Worm (Caenorhabditis elegans) whole organism, L1 larva: ENCODE results near the gene unc-105.

ENCODE experiments used
- C04F5.9 ChIP-seq: sonication (generic microtip); optimal IDR thresholded peaks from 2 replicates; lab custom pipeline; 2016; ENCODE audit warnings: missing genetic modification characterization, missing compliant biosample characterization
- C16A3.4 ChIP-seq: fragments of 150-350 bp; optimal IDR thresholded peaks from 2 replicates; lab custom pipeline; 2014; ENCODE audit warnings: missing biosample characterization, missing genetic modification characterization
- C34B4.2 ChIP-seq: sonication (generic microtip); optimal IDR thresholded peaks from 2 replicates; lab custom pipeline; 2017; ENCODE audit warnings: mild to moderate bottlenecking, missing genetic modification characterization, missing compliant biosample characterization
- F16B12.6 ChIP-seq: fragments of 150-350 bp; optimal IDR thresholded peaks from 2 replicates; lab custom pipeline; 2014; ENCODE audit warnings: missing biosample characterization, missing genetic modification characterization
- Y116A8C.19 ChIP-seq: sonication (generic microtip); optimal IDR thresholded peaks from 2 replicates; lab custom pipeline; 2016; ENCODE audit warnings: missing compliant biosample characterization, missing genetic modification characterization, borderline replicate concordance
- blmp-1 ChIP-seq: fragments of 150-350 bp; optimal IDR thresholded peaks from 2 replicates; lab custom pipeline; 2014; ENCODE audit warnings: missing biosample characterization, missing genetic modification characterization
- ceh-8 ChIP-seq: fragments of 200-800 bp; sonication (Bioruptor generic); optimal IDR thresholded peaks from 2 replicates; lab custom pipeline; 2018; ENCODE audit warnings: mild to moderate bottlenecking, missing genetic modification characterization, moderate library complexity, missing compliant biosample characterization
- ceh-82 ChIP-seq, 3 experiments: fragments of 150-350 bp in 1 of 3; sonication (generic microtip) in 2 of 3; optimal IDR thresholded peaks; 2 replicates each; lab custom pipeline; 2014 to 2017; ENCODE audit warnings: missing biosample characterization in 3 of 3, missing genetic modification characterization in 3 of 3
- dpl-1 ChIP-seq, 3 experiments: fragments of 150-350 bp in 2 of 3; sonication (generic microtip) in 1 of 3; optimal IDR thresholded peaks; 2 replicates each; lab custom pipeline; 2014 to 2017; ENCODE audit warnings: missing biosample characterization in 3 of 3, missing genetic modification characterization in 3 of 3, missing genetic modification reagents in 3 of 3
- dsc-1 ChIP-seq: sonication (generic microtip); optimal IDR thresholded peaks from 2 replicates; lab custom pipeline; 2016; ENCODE audit warnings: mild to moderate bottlenecking, missing genetic modification characterization, missing compliant biosample characterization
- efl-1 ChIP-seq, 4 experiments: fragments of 150-350 bp; optimal IDR thresholded peaks in 3 of 4; peaks in 1 of 4; 1 replicate in 1 of 4; 2 replicates in 3 of 4; lab custom pipeline; 2014; ENCODE audit warnings: missing biosample characterization in 2 of 4, missing genetic modification characterization in 2 of 4, missing genetic modification reagents in 2 of 4
- elt-3 ChIP-seq, 6 experiments: fragments of 150-350 bp in 1 of 6; sonication (generic microtip); optimal IDR thresholded peaks; 2 replicates each; lab custom pipeline; 2017 to 2018; ENCODE audit warnings: missing biosample characterization in 6 of 6, missing genetic modification characterization in 6 of 6, inconsistent platforms in 1 of 6
- fkh-8 ChIP-seq: sonication (generic microtip); optimal IDR thresholded peaks from 2 replicates; lab custom pipeline; 2016; ENCODE audit warnings: mild to moderate bottlenecking, missing genetic modification characterization, missing compliant biosample characterization
- hlh-4 ChIP-seq: sonication (generic microtip); optimal IDR thresholded peaks from 2 replicates; lab custom pipeline; 2016; ENCODE audit warnings: mild to moderate bottlenecking, missing genetic modification characterization, missing compliant biosample characterization
- isw-1 ChIP-seq: fragments of 200-800 bp; sonication (Bioruptor generic); IDR thresholded peaks from 2 replicates; pipeline ENCODE4 v1.3.6; 2022; ENCODE audit warnings: missing genetic modification characterization, missing compliant biosample characterization
- jun-1 ChIP-seq: fragments of 150-350 bp; optimal IDR thresholded peaks from 2 replicates; lab custom pipeline; 2014; ENCODE audit warnings: missing biosample characterization, missing genetic modification reagents, missing genetic modification characterization
- lin-13 ChIP-seq: fragments of 150-350 bp; optimal IDR thresholded peaks from 2 replicates; lab custom pipeline; 2014; ENCODE audit warnings: missing biosample characterization, missing genetic modification reagents, missing genetic modification characterization
- lin-14 ChIP-seq: fragments of 200-800 bp; sonication (Bioruptor generic); optimal IDR thresholded peaks from 2 replicates; lab custom pipeline; 2018; ENCODE audit warnings: mild to moderate bottlenecking, missing genetic modification characterization, moderate library complexity, missing compliant biosample characterization
- lin-15B ChIP-seq: fragments of 150-350 bp; sonication (generic microtip); optimal IDR thresholded peaks from 3 replicates; lab custom pipeline; 2014; ENCODE audit warnings: missing biosample characterization, missing genetic modification characterization
- lin-35 ChIP-seq, 2 experiments: fragments of 150-350 bp; optimal IDR thresholded peaks; 2 replicates each; lab custom pipeline; 2014; ENCODE audit warnings: missing biosample characterization in 2 of 2, missing genetic modification characterization in 2 of 2, missing genetic modification reagents in 2 of 2
- lsy-2 ChIP-seq, 2 experiments: fragments of 150-350 bp; optimal IDR thresholded peaks; 2 replicates each; lab custom pipeline; 2014; ENCODE audit warnings: missing biosample characterization in 2 of 2, missing genetic modification characterization in 2 of 2
- mdl-1 ChIP-seq, 2 experiments: fragments of 150-350 bp; optimal IDR thresholded peaks; 2 replicates each; lab custom pipeline; 2014 to 2017; ENCODE audit warnings: missing biosample characterization in 2 of 2, missing genetic modification characterization in 2 of 2, inconsistent platforms in 1 of 2
- mep-1 ChIP-seq: fragments of 150-350 bp; optimal IDR thresholded peaks from 2 replicates; lab custom pipeline; 2014; ENCODE audit warnings: missing biosample characterization, missing genetic modification characterization
- nhr-12 ChIP-seq: sonication (generic microtip); optimal IDR thresholded peaks from 2 replicates; lab custom pipeline; 2017; ENCODE audit warnings: missing biosample characterization, missing genetic modification characterization
- nhr-19 ChIP-seq: fragments of 200-800 bp; sonication (Bioruptor generic); conservative IDR thresholded peaks from 2 replicates; pipeline ENCODE4 v1.3.6; 2022; ENCODE audit warnings: missing genetic modification characterization, missing compliant biosample characterization
- nhr-20 ChIP-seq: sonication (generic microtip); optimal IDR thresholded peaks from 2 replicates; lab custom pipeline; 2016; ENCODE audit warnings: mild to moderate bottlenecking, missing genetic modification characterization, missing compliant biosample characterization
- nhr-237 ChIP-seq: fragments of 150-350 bp; optimal IDR thresholded peaks from 2 replicates; lab custom pipeline; 2014; ENCODE audit warnings: missing biosample characterization, missing genetic modification characterization
- nhr-47 ChIP-seq: sonication (generic microtip); optimal IDR thresholded peaks from 2 replicates; lab custom pipeline; 2016; ENCODE audit warnings: mild to moderate bottlenecking, missing genetic modification characterization, moderate library complexity, missing compliant biosample characterization
- nhr-71 ChIP-seq: sonication (generic microtip); optimal IDR thresholded peaks from 2 replicates; lab custom pipeline; 2016; ENCODE audit warnings: mild to moderate bottlenecking, missing genetic modification characterization, moderate library complexity, missing compliant biosample characterization
- nhr-76 ChIP-seq: sonication (generic microtip); optimal IDR thresholded peaks from 2 replicates; lab custom pipeline; 2017; ENCODE audit warnings: missing biosample characterization, missing genetic modification characterization
- nhr-84 ChIP-seq: sonication (generic microtip); optimal IDR thresholded peaks from 2 replicates; lab custom pipeline; 2017; ENCODE audit warnings: missing biosample characterization, missing genetic modification characterization
- nhr-85 ChIP-seq: sonication (generic microtip); peaks from one replicate; lab custom pipeline; 2016; ENCODE audit warnings: missing genetic modification characterization, inconsistent platforms, missing compliant biosample characterization
- pqm-1 ChIP-seq: sonication (generic microtip); optimal IDR thresholded peaks from 3 replicates; lab custom pipeline; 2017; ENCODE audit warnings: missing biosample characterization, missing genetic modification characterization
- rnt-1 ChIP-seq: sonication (generic microtip); optimal IDR thresholded peaks from 2 replicates; lab custom pipeline; 2016; ENCODE audit warnings: mild to moderate bottlenecking, missing genetic modification characterization, moderate library complexity, missing compliant biosample characterization
- skn-1 ChIP-seq: fragments of 150-350 bp; optimal IDR thresholded peaks from 2 replicates; lab custom pipeline; 2014; ENCODE audit warnings: missing biosample characterization, missing genetic modification characterization
- snu-23 ChIP-seq: sonication (generic microtip); optimal IDR thresholded peaks from 2 replicates; lab custom pipeline; 2016; ENCODE audit warnings: missing genetic modification characterization, missing compliant biosample characterization
- sox-4 ChIP-seq: sonication (generic microtip); optimal IDR thresholded peaks from 2 replicates; lab custom pipeline; 2016; ENCODE audit warnings: missing genetic modification characterization, missing compliant biosample characterization
- swsn-7 ChIP-seq: sonication (generic microtip); optimal IDR thresholded peaks from 2 replicates; lab custom pipeline; 2016; ENCODE audit warnings: missing genetic modification characterization, missing compliant biosample characterization
- tbx-2 ChIP-seq: sonication (generic microtip); optimal IDR thresholded peaks from 2 replicates; lab custom pipeline; 2016; ENCODE audit warnings: missing genetic modification characterization, missing compliant biosample characterization
- unc-130 ChIP-seq: fragments of 150-350 bp; optimal IDR thresholded peaks from 2 replicates; lab custom pipeline; 2017; ENCODE audit warnings: missing biosample characterization, missing genetic modification characterization, inconsistent platforms
- unc-98 ChIP-seq: fragments of 200-800 bp; sonication (Bioruptor generic); IDR thresholded peaks from 2 replicates; pipeline ENCODE4 v1.3.6; 2022; ENCODE audit warnings: missing genetic modification characterization, missing compliant biosample characterization
- xbp-1 ChIP-seq: sonication (generic microtip); optimal IDR thresholded peaks from 2 replicates; lab custom pipeline; 2016; ENCODE audit warnings: missing genetic modification characterization, missing compliant biosample characterization

Gene unc-105

ce11 chrII:8143278-8143931 is 27.1 kb downstream of the unc-105 start, which contains the start of the genes ints-11 and rpl-10:
Gene ints-11 (minus strand): TSS chrII:8143478.
Gene rpl-10 (plus strand): TSS chrII:8143881.
- peak; percentile 48 for TF ChIP-seq xbp-1 (tag; lab: Kevin White, UChicago)
- TF ChIP-seq nhr-47 (tag; lab: Kevin White, UChicago): peak; percentile 41
- TF ChIP-seq nhr-237 (tag; lab: Kevin White, UChicago): no peak
- TF ChIP-seq hlh-4: no peak
- TF ChIP-seq dsc-1: no peak
- TF ChIP-seq C16A3.4: peak; percentile 59
- peak in 1 of 6 experiments; percentile 33 for TF ChIP-seq elt-3 (tag; optimal IDR thresholded peaks at IDR 0.05; lab: Kevin White, UChicago)
- no peak for TF ChIP-seq fkh-8 (tag; lab: Kevin White, UChicago)
- peak; percentile 89 to 98 for TF ChIP-seq lsy-2 (tag; optimal IDR thresholded peaks at IDR 0.05; lab: Kevin White, UChicago)
- peak; percentile 83 for TF ChIP-seq F16B12.6 (tag; lab: Kevin White, UChicago)
- no peak for TF ChIP-seq lin-14 (GFP tag; lab: Kevin White, UChicago)
- peak; percentile 12 for TF ChIP-seq lin-13 (GFP tag; lab: Kevin White, UChicago)
- TF ChIP-seq nhr-85 (tag; lab: Kevin White, UChicago): peak; percentile 72
- TF ChIP-seq nhr-76 (tag; lab: Kevin White, UChicago): no peak
- no peak for TF ChIP-seq sox-4 (tag; lab: Kevin White, UChicago)
- 0 out of 2 replicates have a peak, but pooled peaks have one; percentile 23 for TF ChIP-seq nhr-19
- peak; percentile 66 for TF ChIP-seq blmp-1 (tag; lab: Kevin White, UChicago)
- TF ChIP-seq dpl-1 (GFP tag; optimal IDR thresholded peaks at IDR 0.05; lab: Kevin White, UChicago): peak; percentile 51 to 74 (median 71)
- peak; percentile 58 for TF ChIP-seq unc-130 (tag; lab: Kevin White, UChicago)
- no peak for TF ChIP-seq nhr-84 (tag; lab: Kevin White, UChicago)
- TF ChIP-seq unc-98 (GFP tag; lab: Robert Waterston, UW): no peak
- no peak for TF ChIP-seq jun-1 (tag; lab: Kevin White, UChicago)
- no peak for TF ChIP-seq pqm-1 (tag; lab: Kevin White, UChicago)
- TF ChIP-seq rnt-1 (tag; lab: Kevin White, UChicago): peak; percentile 44
- TF ChIP-seq swsn-7 (tag; lab: Kevin White, UChicago): peak; percentile 29
- TF ChIP-seq mdl-1 (tag; optimal IDR thresholded peaks at IDR 0.05; lab: Kevin White, UChicago): peak in 1 of 2 experiments; percentile 29
- peak; percentile 43 for TF ChIP-seq lin-15B (tag; lab: Kevin White, UChicago)
- TF ChIP-seq snu-23 (GFP tag; lab: Kevin White, UChicago): peak; percentile 73
- TF ChIP-seq nhr-12 (tag; lab: Kevin White, UChicago): no peak
- TF ChIP-seq skn-1 (tag; lab: Kevin White, UChicago): peak; percentile 56
- TF ChIP-seq C04F5.9 (tag; lab: Kevin White, UChicago): peak; percentile 41
- TF ChIP-seq C34B4.2: no peak
- TF ChIP-seq mep-1: peak; percentile 72
- no peak for TF ChIP-seq Y116A8C.19 (tag; lab: Kevin White, UChicago)
- peak; percentile 67 to 74 for TF ChIP-seq efl-1 (optimal IDR thresholded peaks at IDR 0.05; lab: Kevin White, UChicago)
- peak; percentile 70 to 90 for TF ChIP-seq efl-1 (GFP tag; optimal IDR thresholded peaks at IDR 0.05 in 1 of 2; lab: Kevin White, UChicago)
- TF ChIP-seq lin-35 (GFP tag; optimal IDR thresholded peaks at IDR 0.05; lab: Kevin White, UChicago): peak; percentile 79 to 83
- peak; percentile 31 for TF ChIP-seq isw-1
- TF ChIP-seq nhr-71 (tag; lab: Kevin White, UChicago): peak; percentile 65
- TF ChIP-seq nhr-20 (tag; lab: Kevin White, UChicago): peak; percentile 27
- peak; percentile 19 for TF ChIP-seq tbx-2
- TF ChIP-seq ceh-8 (GFP tag; lab: Kevin White, UChicago): no peak
- TF ChIP-seq ceh-82 (tag; optimal IDR thresholded peaks at IDR 0.05; lab: Kevin White, UChicago): peak in 2 of 3 experiments; percentile 28 to 63
